Fruit fly (Drosophila melanogaster) whole organism, embryonic: ENCODE data around the gene CG31778.
A peak's percentile ranks its signal among the peaks of the same experiment; 100 is the strongest.

Source experiments
- Ada2b ChIP-seq: fragments of 200-800 bp; sonication (Bioruptor generic); IDR thresholded peaks from 2 replicates; pipeline ENCODE4 v1.3.6; 2022; ENCODE audit warnings: missing biosample characterization, missing genetic modification characterization
- Aef1 ChIP-seq: fragments of 200-800 bp; sonication (Bioruptor generic); IDR thresholded peaks from 3 replicates; pipeline ENCODE4 v1.3.6; 2022; ENCODE audit warnings: missing biosample characterization, missing genetic modification characterization
- Antp ChIP-seq: fragments of 200-800 bp; sonication (Bioruptor generic); optimal IDR thresholded peaks from 3 replicates; lab custom pipeline; 2016; ENCODE audit warnings: missing biosample characterization, missing genetic modification characterization
- CG10209 ChIP-seq: fragments of 200-800 bp; sonication (Bioruptor generic); optimal IDR thresholded peaks from 3 replicates; lab custom pipeline; 2017; ENCODE audit warnings: missing biosample characterization, mild to moderate bottlenecking, missing genetic modification characterization, missing genetic modification reagents
- CG10543 ChIP-seq: fragments of 200-800 bp; sonication (Bioruptor generic); optimal IDR thresholded peaks from 3 replicates; lab custom pipeline; 2017; ENCODE audit warnings: missing biosample characterization, mild to moderate bottlenecking, missing genetic modification characterization, moderate library complexity
- CG10565 ChIP-seq: fragments of 200-800 bp; sonication (Bioruptor generic); optimal IDR thresholded peaks from 3 replicates; lab custom pipeline; 2016; ENCODE audit warnings: missing biosample characterization, mild to moderate bottlenecking, missing genetic modification characterization
- CG11560 ChIP-seq: fragments of 200-800 bp; sonication (Bioruptor generic); IDR thresholded peaks from 3 replicates; pipeline ENCODE4 v1.3.6; 2022; ENCODE audit warnings: missing biosample characterization, missing genetic modification characterization
- CG12104 ChIP-seq: fragments of 200-800 bp; sonication (Bioruptor generic); optimal IDR thresholded peaks from 3 replicates; lab custom pipeline; 2016; ENCODE audit warnings: missing biosample characterization, missing genetic modification characterization
- CG13123 ChIP-seq: fragments of 200-800 bp; sonication (Bioruptor generic); optimal IDR thresholded peaks from 2 replicates; lab custom pipeline; 2016; ENCODE audit warnings: missing biosample characterization, missing genetic modification characterization
- CG15011 ChIP-seq: fragments of 200-800 bp; sonication (Bioruptor generic); optimal IDR thresholded peaks from 3 replicates; lab custom pipeline; 2018; ENCODE audit warnings: missing biosample characterization, mild to moderate bottlenecking, missing genetic modification characterization
- CG17328 ChIP-seq: fragments of 200-800 bp; sonication (Bioruptor generic); IDR thresholded peaks from 2 replicates; pipeline ENCODE4 v1.3.6; 2022; ENCODE audit warnings: missing biosample characterization, missing genetic modification characterization
- CG17359 ChIP-seq: fragments of 200-800 bp; sonication (Bioruptor generic); optimal IDR thresholded peaks from 3 replicates; lab custom pipeline; 2018; ENCODE audit warnings: missing biosample characterization, mild to moderate bottlenecking, missing genetic modification characterization, moderate library complexity
- CG1792 ChIP-seq: fragments of 200-800 bp; sonication (Bioruptor generic); optimal IDR thresholded peaks from 2 replicates; lab custom pipeline; 2016; ENCODE audit warnings: missing biosample characterization, missing genetic modification characterization
- CG2199 ChIP-seq: fragments of 200-800 bp; sonication (Bioruptor generic); IDR thresholded peaks from 3 replicates; pipeline ENCODE4 v1.3.6; 2022; ENCODE audit warnings: missing biosample characterization, missing genetic modification characterization
- CG31441 ChIP-seq: fragments of 200-800 bp; sonication (Bioruptor generic); IDR thresholded peaks from 2 replicates; pipeline ENCODE4 v1.3.6; 2022; ENCODE audit warnings: missing biosample characterization, missing genetic modification characterization
- CG4360 ChIP-seq: fragments of 200-800 bp; sonication (Bioruptor generic); IDR thresholded peaks from 2 replicates; pipeline ENCODE4 v1.3.6; 2022; ENCODE audit warnings: missing biosample characterization, missing genetic modification characterization
- CG6765 ChIP-seq: fragments of 200-800 bp; sonication (Bioruptor generic); optimal IDR thresholded peaks from 3 replicates; lab custom pipeline; 2017; ENCODE audit warnings: missing biosample characterization, mild to moderate bottlenecking, missing genetic modification characterization
- CG6813 ChIP-seq: fragments of 200-800 bp; sonication (Bioruptor generic); optimal IDR thresholded peaks from 2 replicates; lab custom pipeline; 2017; ENCODE audit warnings: missing biosample characterization, missing genetic modification characterization, mild to moderate bottlenecking, moderate library complexity, missing genetic modification reagents
- CG7372 ChIP-seq: fragments of 200-800 bp; sonication (Bioruptor generic); IDR thresholded peaks from 2 replicates; pipeline ENCODE4 v1.3.6; 2022; ENCODE audit warnings: missing biosample characterization, missing genetic modification characterization
- CkIIα-i1 ChIP-seq: fragments of 200-800 bp; sonication (Bioruptor generic); IDR thresholded peaks from 2 replicates; pipeline ENCODE4 v1.3.6; 2022; ENCODE audit warnings: missing biosample characterization, missing genetic modification characterization
- CrebB ChIP-seq: fragments of 200-800 bp; sonication (Bioruptor generic); optimal IDR thresholded peaks from 3 replicates; lab custom pipeline; 2018; ENCODE audit warnings: missing biosample characterization, mild to moderate bottlenecking, missing genetic modification characterization
- Deaf1 ChIP-seq: fragments of 200-800 bp; optimal IDR thresholded peaks from 3 replicates; lab custom pipeline; 2019; ENCODE audit warnings: missing biosample characterization, mild to moderate bottlenecking, missing genetic modification characterization, moderate library complexity
- Dip3 ChIP-seq: fragments of 200-800 bp; sonication (Bioruptor generic); optimal IDR thresholded peaks from 3 replicates; lab custom pipeline; 2016; ENCODE audit warnings: missing biosample characterization, missing genetic modification characterization
- ERR ChIP-seq: fragments of 200-800 bp; sonication (Bioruptor generic); optimal IDR thresholded peaks from 2 replicates; lab custom pipeline; 2016; ENCODE audit warnings: missing biosample characterization, missing genetic modification characterization
- Ets65A ChIP-seq: fragments of 200-800 bp; sonication (Bioruptor generic); peaks from one replicate; lab custom pipeline; 2016; ENCODE audit warnings: missing biosample characterization, missing genetic modification characterization
- Fer2 ChIP-seq: fragments of 200-800 bp; sonication (Bioruptor generic); optimal IDR thresholded peaks from 2 replicates; lab custom pipeline; 2018; ENCODE audit warnings: missing biosample characterization, mild to moderate bottlenecking, missing genetic modification characterization, moderate library complexity
- Gsc ChIP-seq: fragments of 200-800 bp; sonication (Bioruptor generic); IDR thresholded peaks from 2 replicates; pipeline ENCODE4 v1.3.6; 2022; ENCODE audit warnings: missing biosample characterization, missing genetic modification characterization
- H15 ChIP-seq: fragments of 200-800 bp; sonication (Bioruptor generic); IDR thresholded peaks from 3 replicates; pipeline ENCODE4 v1.3.6; 2022; ENCODE audit warnings: missing biosample characterization, missing genetic modification characterization
- Hr39 ChIP-seq: fragments of >200 bp; optimal IDR thresholded peaks from 2 replicates; lab custom pipeline; 2017
- Hr51 ChIP-seq, 2 experiments: fragments of 200-800 bp; sonication (Bioruptor generic); optimal IDR thresholded peaks; 2 replicates in 1 of 2; 3 replicates in 1 of 2; lab custom pipeline; 2016 to 2018; ENCODE audit warnings: missing biosample characterization in 2 of 2, missing genetic modification characterization in 2 of 2, mild to moderate bottlenecking in 1 of 2, moderate library complexity in 1 of 2
- Hr78 ChIP-seq, 2 experiments: fragments of 200-800 bp in 1 of 2; fragments of >200 bp in 1 of 2; sonication (Bioruptor generic) in 1 of 2; optimal IDR thresholded peaks; 2 replicates each; lab custom pipeline; 2017 to 2019; ENCODE audit warnings: missing biosample characterization in 2 of 2, missing genetic modification characterization in 2 of 2, mild to moderate bottlenecking in 1 of 2, moderate library complexity in 1 of 2
- Sry-β ChIP-seq: fragments of 200-800 bp; sonication (Bioruptor generic); optimal IDR thresholded peaks from 2 replicates; lab custom pipeline; 2018; ENCODE audit warnings: missing biosample characterization, mild to moderate bottlenecking, missing genetic modification characterization, moderate library complexity
- ara ChIP-seq: fragments of 200-800 bp; sonication (Bioruptor generic); IDR thresholded peaks from 2 replicates; pipeline ENCODE4 v1.3.6; 2022; ENCODE audit warnings: missing biosample characterization, missing genetic modification characterization
- bsh ChIP-seq, 2 experiments: fragments of 200-800 bp; sonication (Bioruptor generic); optimal IDR thresholded peaks; 2 replicates each; lab custom pipeline; 2017 to 2018; ENCODE audit warnings: mild to moderate bottlenecking in 2 of 2, missing biosample characterization in 2 of 2, missing genetic modification characterization in 2 of 2, moderate library complexity in 1 of 2
- chif ChIP-seq, 2 experiments: fragments of 200-800 bp; sonication (Bioruptor generic); optimal IDR thresholded peaks; 3 replicates each; lab custom pipeline; 2016; ENCODE audit warnings: missing biosample characterization in 2 of 2, missing genetic modification characterization in 2 of 2
- croc ChIP-seq: fragments of 200-800 bp; sonication (Bioruptor generic); conservative IDR thresholded peaks from 3 replicates; pipeline ENCODE4 v1.3.6; 2022; ENCODE audit warnings: missing biosample characterization, missing genetic modification characterization
- ems ChIP-seq: fragments of 200-800 bp; sonication (Bioruptor generic); optimal IDR thresholded peaks from 3 replicates; lab custom pipeline; 2016; ENCODE audit warnings: missing biosample characterization, missing genetic modification characterization
- gce ChIP-seq: fragments of 200-800 bp; sonication (Bioruptor generic); IDR thresholded peaks from 3 replicates; pipeline ENCODE4 v1.3.6; 2022; ENCODE audit warnings: missing biosample characterization, missing genetic modification characterization
- gcm ChIP-seq: fragments of 200-800 bp; sonication (Bioruptor generic); optimal IDR thresholded peaks from 2 replicates; lab custom pipeline; 2019; ENCODE audit warnings: missing biosample characterization, mild to moderate bottlenecking, missing genetic modification characterization, moderate library complexity
- gcm2 ChIP-seq: fragments of 200-800 bp; sonication (Bioruptor generic); optimal IDR thresholded peaks from 2 replicates; lab custom pipeline; 2016; ENCODE audit warnings: missing biosample characterization, missing genetic modification characterization
- hth ChIP-seq: fragments of >200 bp; optimal IDR thresholded peaks from 2 replicates; lab custom pipeline; 2017; ENCODE audit warnings: inconsistent platforms
- kay ChIP-seq: fragments of 200-800 bp; sonication (Bioruptor generic); optimal IDR thresholded peaks from 2 replicates; lab custom pipeline; 2016; ENCODE audit warnings: missing biosample characterization, missing genetic modification characterization
- ken ChIP-seq: fragments of 200-800 bp; sonication (Bioruptor generic); IDR thresholded peaks from 3 replicates; pipeline ENCODE4 v1.3.6; 2022; ENCODE audit warnings: missing biosample characterization, missing genetic modification characterization
- nerfin-1 ChIP-seq: fragments of 200-800 bp; sonication (Bioruptor generic); optimal IDR thresholded peaks from 3 replicates; lab custom pipeline; 2019; ENCODE audit warnings: missing biosample characterization, mild to moderate bottlenecking, missing genetic modification characterization, moderate library complexity
- pfk ChIP-seq: fragments of 200-800 bp; sonication (Bioruptor generic); optimal IDR thresholded peaks from 2 replicates; lab custom pipeline; 2018; ENCODE audit warnings: missing biosample characterization, mild to moderate bottlenecking, missing genetic modification characterization, moderate library complexity
- pzg ChIP-seq: fragments of 200-800 bp; sonication (Bioruptor generic); optimal IDR thresholded peaks from 3 replicates; lab custom pipeline; 2018; ENCODE audit warnings: missing biosample characterization, mild to moderate bottlenecking, missing genetic modification characterization, moderate library complexity
- run ChIP-seq: fragments of 200-800 bp; sonication (Bioruptor generic); optimal IDR thresholded peaks from 3 replicates; lab custom pipeline; 2018; ENCODE audit warnings: missing biosample characterization, mild to moderate bottlenecking, missing genetic modification characterization
- stc ChIP-seq: fragments of 200-800 bp; sonication (Bioruptor generic); IDR thresholded peaks from 2 replicates; pipeline ENCODE4 v1.3.6; 2022; ENCODE audit warnings: missing biosample characterization, missing genetic modification characterization
- sug ChIP-seq: fragments of 200-800 bp; optimal IDR thresholded peaks from 2 replicates; lab custom pipeline; 2019; ENCODE audit warnings: missing biosample characterization, mild to moderate bottlenecking, missing genetic modification characterization, moderate library complexity
- vvl ChIP-seq: fragments of 200-800 bp; sonication (Bioruptor generic); IDR thresholded peaks from 2 replicates; pipeline ENCODE4 v1.3.6; 2022; ENCODE audit warnings: missing biosample characterization, missing genetic modification characterization

Gene CG31778

dm6 chr2L:3713545-3714156, 8.4 kb upstream of the CG31778 start (continued):
- no peak for TF ChIP-seq pfk (GFP tag; lab: Kevin White, UChicago)
- no peak for TF ChIP-seq Dip3
- no peak for TF ChIP-seq CG6765
- TF ChIP-seq CG13123 (GFP tag; lab: Kevin White, UChicago) = no peak
- TF ChIP-seq CG10543 (GFP tag; lab: Kevin White, UChicago) = no peak
- TF ChIP-seq, all 482 proteins: peak for 8

- no peak for TF ChIP-seq vvl (GFP tag; lab: Robert Waterston, UW)
- TF ChIP-seq CG10209 (GFP tag; lab: Kevin White, UChicago) = no peak
- no peak for TF ChIP-seq run (tag; lab: Kevin White, UChicago)
- peak; percentile 50 for TF ChIP-seq kay
- peak; percentile 45 for TF ChIP-seq sug (tag; lab: Kevin White, UChicago)
- no peak for TF ChIP-seq gcm
- TF ChIP-seq ems = no peak
- TF ChIP-seq Aef1 (GFP tag; lab: Robert Waterston, UW) = no peak
- TF ChIP-seq nerfin-1 (tag; lab: Kevin White, UChicago) = no peak
- TF ChIP-seq CG17328 (GFP tag; lab: Robert Waterston, UW) = no peak
- no peak for TF ChIP-seq Hr51 (GFP tag; optimal IDR thresholded peaks at IDR 0.05; lab: Kevin White, UChicago)
- no peak for TF ChIP-seq gce
- TF ChIP-seq pzg (GFP tag; lab: Kevin White, UChicago) = peak; percentile 71
- no peak for TF ChIP-seq gcm2 (GFP tag; lab: Kevin White, UChicago)
- TF ChIP-seq H15 (GFP tag; lab: Robert Waterston, UW) = no peak
- no peak for TF ChIP-seq Ada2b
- TF ChIP-seq Hr78 (GFP tag; optimal IDR thresholded peaks at IDR 0.05; lab: Kevin White, UChicago) = no peak
- no peak for TF ChIP-seq croc (GFP tag; lab: Robert Waterston, UW)
- TF ChIP-seq CG17359 = no peak
- no peak for TF ChIP-seq CG1792 (GFP tag; lab: Kevin White, UChicago)
- TF ChIP-seq CrebB = no peak
- no peak for TF ChIP-seq CG6765
- TF ChIP-seq CG2199 (GFP tag; lab: Robert Waterston, UW) = no peak
- TF ChIP-seq Ets65A (GFP tag; lab: Kevin White, UChicago) = no peak
- TF ChIP-seq stc (GFP tag; lab: Robert Waterston, UW) = no peak
- no peak for TF ChIP-seq ken
- no peak for TF ChIP-seq Fer2 (tag; lab: Kevin White, UChicago)
- no peak for TF ChIP-seq CG15011
- TF ChIP-seq CG6813 = no peak
- TF ChIP-seq Sry-β (GFP tag; lab: Kevin White, UChicago) = no peak
- no peak for TF ChIP-seq Antp (GFP tag; lab: Kevin White, UChicago)
- TF ChIP-seq CG12104 (GFP tag; lab: Kevin White, UChicago) = no peak
- no peak for TF ChIP-seq CG11560
- TF ChIP-seq ERR (GFP tag; lab: Kevin White, UChicago) = peak; percentile 9
- no peak for TF ChIP-seq CG7372
- TF ChIP-seq Gsc (GFP tag; lab: Robert Waterston, UW) = no peak
- TF ChIP-seq CG4360 (GFP tag; lab: Robert Waterston, UW) = no peak
- TF ChIP-seq Deaf1 (tag; lab: Kevin White, UChicago) = no peak
- TF ChIP-seq CG10565 (GFP tag; lab: Kevin White, UChicago) = no peak
- TF ChIP-seq chif (GFP tag; optimal IDR thresholded peaks at IDR 0.05; lab: Kevin White, UChicago) = no peak
- no peak for TF ChIP-seq Hr39
- no peak for TF ChIP-seq CkIIα-i1
- peak in 1 of 2 experiments; percentile 19 for TF ChIP-seq bsh (GFP tag; optimal IDR thresholded peaks at IDR 0.05; lab: Kevin White, UChicago)
- TF ChIP-seq ara (GFP tag; lab: Robert Waterston, UW) = no peak
- no peak for TF ChIP-seq CG31441 (GFP tag; lab: Robert Waterston, UW)
- no peak for TF ChIP-seq hth
These were observed 7.7 kb upstream of the CG31778 start, which contains the start of the genes CG31955 and CG2818 for dm6 chr2L:3712949-3713416. CG31955 (minus strand) TSS chr2L:3713105. CG2818 (plus strand) TSS chr2L:3713360.
